Fruit fly (Drosophila melanogaster) whole organism, pupa: ENCODE data around the gene CG12538.
A peak's percentile ranks its signal among the peaks of the same experiment; 100 is the strongest.

Experiments
- CG10348 ChIP-seq: fragments of 200-800 bp; sonication (Bioruptor generic); IDR thresholded peaks from 2 replicates; pipeline ENCODE4 v1.3.6; 2022; ENCODE audit warnings: missing biosample characterization, missing genetic modification characterization
- CG12605 ChIP-seq: fragments of 200-800 bp; sonication (Bioruptor generic); IDR thresholded peaks from 2 replicates; pipeline ENCODE4 v1.3.6; 2022; ENCODE audit warnings: missing biosample characterization, missing genetic modification characterization
- CG13204 ChIP-seq: fragments of 200-800 bp; sonication (Bioruptor generic); optimal IDR thresholded peaks from 2 replicates; lab custom pipeline; 2018; ENCODE audit warnings: missing biosample characterization, mild to moderate bottlenecking, missing genetic modification characterization, moderate library complexity
- CG14655 ChIP-seq: fragments of 200-800 bp; sonication (Bioruptor generic); optimal IDR thresholded peaks from 3 replicates; lab custom pipeline; 2017; ENCODE audit warnings: mild to moderate bottlenecking, missing biosample characterization, missing genetic modification reagents, missing genetic modification characterization
- CG15710 ChIP-seq: fragments of 200-800 bp; sonication (Bioruptor generic); optimal IDR thresholded peaks from 2 replicates; lab custom pipeline; 2018; ENCODE audit warnings: missing biosample characterization, mild to moderate bottlenecking, missing genetic modification characterization, moderate library complexity
- CG17806 ChIP-seq: fragments of 200-800 bp; sonication (Bioruptor generic); optimal IDR thresholded peaks from 2 replicates; lab custom pipeline; 2018; ENCODE audit warnings: missing biosample characterization, mild to moderate bottlenecking, missing genetic modification characterization, moderate library complexity
- CG32121 ChIP-seq: fragments of 200-800 bp; sonication (Bioruptor generic); IDR thresholded peaks from 2 replicates; pipeline ENCODE4 v1.3.6; 2022; ENCODE audit warnings: missing biosample characterization, missing genetic modification characterization
- CG34367 ChIP-seq: fragments of 200-800 bp; sonication (Bioruptor generic); optimal IDR thresholded peaks from 2 replicates; lab custom pipeline; 2018; ENCODE audit warnings: missing biosample characterization, mild to moderate bottlenecking, missing genetic modification characterization
- CG4496 ChIP-seq: fragments of 200-800 bp; sonication (Bioruptor generic); IDR thresholded peaks from 3 replicates; pipeline ENCODE4 v1.3.6; 2022; ENCODE audit warnings: missing biosample characterization, missing genetic modification characterization
- CG8159 ChIP-seq: fragments of 200-800 bp; sonication (Bioruptor generic); optimal IDR thresholded peaks from 3 replicates; lab custom pipeline; 2018; ENCODE audit warnings: missing biosample characterization, mild to moderate bottlenecking, missing genetic modification characterization, moderate library complexity
- CG8301 ChIP-seq: fragments of 200-800 bp; sonication (Bioruptor generic); optimal IDR thresholded peaks from 2 replicates; lab custom pipeline; 2018; ENCODE audit warnings: missing biosample characterization, mild to moderate bottlenecking, missing genetic modification characterization
- CG9948 ChIP-seq: fragments of 200-800 bp; sonication (Bioruptor generic); optimal IDR thresholded peaks from 2 replicates; lab custom pipeline; 2018; ENCODE audit warnings: missing biosample characterization, mild to moderate bottlenecking, missing genetic modification characterization, moderate library complexity
- D1 ChIP-seq: fragments of 200-800 bp; sonication (Bioruptor generic); optimal IDR thresholded peaks from 2 replicates; lab custom pipeline; 2018; ENCODE audit warnings: missing biosample characterization, mild to moderate bottlenecking, missing genetic modification characterization, moderate library complexity
- EcR ChIP-seq: fragments of 200-800 bp; sonication (Bioruptor generic); optimal IDR thresholded peaks from 3 replicates; lab custom pipeline; 2019; ENCODE audit warnings: missing biosample characterization, missing genetic modification characterization, mild to moderate bottlenecking, moderate library complexity, missing genetic modification reagents
- Ets98B ChIP-seq: fragments of 200-800 bp; sonication (Bioruptor generic); IDR thresholded peaks from 2 replicates; pipeline ENCODE4 v1.3.6; 2022; ENCODE audit warnings: missing biosample characterization, missing genetic modification characterization
- Pif1A ChIP-seq: fragments of 200-800 bp; sonication (Bioruptor generic); optimal IDR thresholded peaks from 3 replicates; lab custom pipeline; 2016; ENCODE audit warnings: missing biosample characterization, missing genetic modification characterization
- Pif1B ChIP-seq: fragments of 200-800 bp; sonication (Bioruptor generic); optimal IDR thresholded peaks from 3 replicates; lab custom pipeline; 2016; ENCODE audit warnings: missing biosample characterization, missing genetic modification characterization
- Snoo ChIP-seq: fragments of 200-800 bp; sonication (Bioruptor generic); optimal IDR thresholded peaks from 3 replicates; lab custom pipeline; 2017; ENCODE audit warnings: missing biosample characterization, mild to moderate bottlenecking, missing genetic modification characterization, inconsistent platforms
- fd96Ca ChIP-seq: fragments of 200-800 bp; sonication (Bioruptor generic); IDR thresholded peaks from 3 replicates; pipeline ENCODE4 v1.3.6; 2022; ENCODE audit warnings: missing biosample characterization, missing genetic modification characterization
- gl ChIP-seq: fragments of 200-800 bp; sonication (Bioruptor generic); optimal IDR thresholded peaks from 2 replicates; lab custom pipeline; 2018; ENCODE audit warnings: missing biosample characterization, mild to moderate bottlenecking, missing genetic modification characterization
- rn ChIP-seq: fragments of 200-800 bp; sonication (Bioruptor generic); IDR thresholded peaks from 2 replicates; pipeline ENCODE4 v1.3.6; 2022; ENCODE audit warnings: missing biosample characterization, missing genetic modification characterization

Gene CG12538

DNA sequence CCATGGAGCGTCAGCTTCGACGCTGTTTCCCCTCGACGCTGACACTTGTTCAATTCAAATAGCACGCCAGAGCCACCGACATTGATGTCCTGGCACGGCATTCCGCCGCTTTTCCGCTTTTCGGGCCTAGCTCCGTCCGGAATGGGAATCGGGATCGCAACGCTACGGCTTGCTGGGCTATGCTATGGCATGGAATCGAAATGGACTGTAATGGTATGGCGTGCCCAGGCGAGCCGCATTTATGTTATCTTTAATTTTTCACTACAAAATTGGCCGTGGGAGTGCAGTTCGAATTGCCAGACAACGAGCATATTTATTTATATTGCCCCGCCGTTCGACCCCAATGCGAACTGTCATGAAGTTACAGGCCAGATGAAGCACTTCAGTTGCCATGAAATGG, at the start of gene CG12538:
CG12538 (minus strand) TSS at position 101 of the 400 bp plus-strand sequence.
- TF ChIP-seq D1 (tag; lab: Kevin White, UChicago) (no peak), Pif1A (no peak), CG14655 (GFP tag; lab: Kevin White, UChicago) (no peak), EcR (GFP tag; lab: Kevin White, UChicago) (no peak), CG9948 (tag; lab: Kevin White, UChicago) (no peak), rn (GFP tag; lab: Robert Waterston, UW) (no peak), fd96Ca (GFP tag; lab: Robert Waterston, UW) (no peak), CG8301 (no peak), Pif1B (GFP tag; lab: Kevin White, UChicago) (no peak), gl (no peak), Snoo (tag; lab: Kevin White, UChicago) (no peak), Ets98B (GFP tag; lab: Robert Waterston, UW) (no peak), CG12605 (GFP tag; lab: Robert Waterston, UW) (no peak), CG8159 (tag; lab: Kevin White, UChicago) (no peak), CG32121 (no peak), CG15710 (tag; lab: Kevin White, UChicago) (no peak)

DNA sequence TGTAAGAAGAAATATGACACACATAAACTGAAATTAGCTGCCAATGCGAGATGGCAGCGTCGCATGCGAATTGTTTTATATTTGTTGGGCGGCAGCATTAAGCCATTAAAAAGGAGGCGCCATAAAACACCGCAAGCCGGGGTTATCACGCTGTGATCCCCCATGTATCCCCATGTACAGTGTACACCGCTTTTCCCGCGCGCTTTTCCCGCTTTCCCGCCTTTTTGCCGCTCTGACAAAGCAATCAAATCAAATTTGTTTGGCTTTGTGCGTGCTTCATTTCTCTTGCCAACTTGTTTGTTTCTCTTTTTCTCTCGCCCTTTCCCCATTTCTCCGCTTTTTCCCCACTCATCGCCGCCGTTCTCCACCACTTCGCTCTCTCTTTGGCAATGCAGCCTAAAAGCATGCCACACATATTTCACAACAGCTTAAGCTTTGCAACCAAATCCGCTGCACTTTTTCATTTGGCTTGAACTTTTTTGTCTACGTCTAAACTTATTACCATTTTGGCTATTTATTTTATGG, 30.6 kb upstream of the CG12538 start:
- no peak for TF ChIP-seq CG15710 (tag; lab: Kevin White, UChicago)
- TF ChIP-seq CG32121, result no peak
- no peak for TF ChIP-seq Snoo (tag; lab: Kevin White, UChicago)
- no peak for TF ChIP-seq CG8301
- TF ChIP-seq gl, result no peak
- no peak for TF ChIP-seq CG17806
- no peak for TF ChIP-seq fd96Ca (GFP tag; lab: Robert Waterston, UW)
- TF ChIP-seq rn (GFP tag; lab: Robert Waterston, UW), result no peak
- no peak for TF ChIP-seq D1 (tag; lab: Kevin White, UChicago)
- no peak for TF ChIP-seq CG13204 (GFP tag; lab: Kevin White, UChicago)
- TF ChIP-seq CG4496 (GFP tag; lab: Robert Waterston, UW), result peak; percentile 71
- TF ChIP-seq CG12605 (GFP tag; lab: Robert Waterston, UW), result peak; percentile 8; the same call in 1 of the 2 replicates
- TF ChIP-seq CG8159 (tag; lab: Kevin White, UChicago), result no peak
- TF ChIP-seq EcR (GFP tag; lab: Kevin White, UChicago), result no peak

DNA sequence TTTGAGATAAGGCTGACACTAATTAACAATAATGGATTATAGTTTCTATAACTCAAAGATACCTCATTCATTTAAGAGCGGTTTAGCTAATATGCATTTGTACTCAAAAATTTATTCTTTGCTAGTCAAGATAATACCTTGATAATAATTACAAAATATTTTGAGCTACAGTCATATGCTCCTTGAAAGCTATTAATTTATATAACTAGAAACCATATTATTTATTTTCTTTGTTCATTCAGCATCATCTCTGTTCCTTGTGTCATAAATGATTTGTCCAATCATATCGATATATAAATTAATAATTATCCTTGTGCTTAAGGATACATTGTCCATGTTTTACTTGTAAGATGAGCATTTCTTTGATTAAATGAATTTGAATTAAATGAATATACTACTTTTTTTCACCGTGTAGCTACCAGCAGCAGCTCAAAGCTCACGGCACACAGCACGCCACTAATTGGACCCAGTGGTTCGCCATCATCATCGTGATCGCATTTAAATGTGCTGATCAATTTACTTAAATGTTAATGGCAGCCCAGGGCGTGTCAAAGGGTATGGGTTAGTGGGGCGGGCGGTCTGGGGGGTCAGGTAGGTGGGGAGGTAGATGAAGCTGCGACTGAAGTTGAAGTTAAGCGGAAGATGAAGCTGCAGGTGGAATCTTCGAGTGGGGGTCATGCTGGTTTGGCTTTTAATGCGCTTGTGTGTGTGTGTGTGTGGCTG, 30.0 kb upstream of the CG12538 start:
- TF ChIP-seq CG13204 (GFP tag; lab: Kevin White, UChicago) (no peak), Pif1B (GFP tag; lab: Kevin White, UChicago) (no peak), CG4496 (GFP tag; lab: Robert Waterston, UW) (no peak), CG9948 (tag; lab: Kevin White, UChicago) (no peak), Ets98B (GFP tag; lab: Robert Waterston, UW) (no peak), gl (no peak), Snoo (tag; lab: Kevin White, UChicago) (no peak), D1 (tag; lab: Kevin White, UChicago) (no peak), rn (GFP tag; lab: Robert Waterston, UW) (no peak)

DNA sequence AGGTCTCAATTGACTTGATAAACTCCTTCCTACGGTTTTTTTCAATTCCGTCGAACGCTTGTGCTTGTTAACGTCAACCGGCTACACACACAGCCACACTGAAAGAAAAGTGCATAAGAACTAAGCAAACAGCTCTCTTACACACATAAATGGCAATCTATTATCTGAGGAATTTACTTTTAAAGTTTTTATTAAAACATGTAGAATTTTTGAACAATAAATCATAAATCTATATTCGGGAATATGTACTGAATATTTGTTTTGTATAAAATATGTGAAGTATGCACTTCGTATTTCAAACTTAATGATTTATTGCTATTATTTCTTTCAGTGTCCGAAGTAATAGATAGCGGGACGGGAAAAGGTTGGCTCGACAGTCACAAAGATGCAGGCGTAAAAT, 26.2 kb upstream of the CG12538 start:
- TF ChIP-seq CG12605 (GFP tag; lab: Robert Waterston, UW) (no peak), fd96Ca (GFP tag; lab: Robert Waterston, UW) (no peak), CG8301 (peak; percentile 55), CG15710 (tag; lab: Kevin White, UChicago) (peak; percentile 34), CG9948 (tag; lab: Kevin White, UChicago) (peak; percentile 49), Pif1A (peak; percentile 35), Pif1B (GFP tag; lab: Kevin White, UChicago) (peak; percentile 10), gl (no peak), Snoo (tag; lab: Kevin White, UChicago) (no peak), CG8159 (tag; lab: Kevin White, UChicago) (peak; percentile 55), CG10348 (GFP tag; lab: Robert Waterston, UW) (no peak), CG34367 (tag; lab: Kevin White, UChicago) (peak; percentile 11), CG32121 (peak; percentile 11; the same call in 1 of the 2 replicates), EcR (GFP tag; lab: Kevin White, UChicago) (no peak), Ets98B (GFP tag; lab: Robert Waterston, UW) (no peak), rn (GFP tag; lab: Robert Waterston, UW) (no peak), CG13204 (GFP tag; lab: Kevin White, UChicago) (no peak), CG14655 (GFP tag; lab: Kevin White, UChicago) (peak; percentile 57), CG17806 (peak; percentile 17), D1 (tag; lab: Kevin White, UChicago) (no peak)

DNA sequence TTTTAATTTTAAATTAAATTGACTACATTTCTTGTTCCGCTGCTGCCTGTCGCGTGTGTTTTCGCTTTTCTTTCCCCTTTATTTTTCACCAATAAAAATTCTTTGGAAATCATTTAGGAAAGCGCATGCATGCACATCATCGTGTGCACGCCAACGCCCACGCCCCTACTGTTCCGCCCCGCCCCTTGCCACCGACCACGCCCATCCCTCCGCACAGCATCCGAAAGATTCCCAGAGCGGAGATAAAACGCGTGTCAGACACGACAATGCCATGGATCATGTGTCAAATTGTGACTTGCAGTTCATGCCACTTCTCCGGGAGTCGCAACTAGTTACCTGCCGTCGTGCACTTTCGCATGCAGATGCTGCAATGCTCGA, 25.1 kb upstream of the CG12538 start:
- TF ChIP-seq CG13204 (GFP tag; lab: Kevin White, UChicago) (no peak), EcR (GFP tag; lab: Kevin White, UChicago) (no peak), CG12605 (GFP tag; lab: Robert Waterston, UW) (no peak), Snoo (tag; lab: Kevin White, UChicago) (no peak), gl (no peak), CG17806 (no peak), CG8159 (tag; lab: Kevin White, UChicago) (no peak), rn (GFP tag; lab: Robert Waterston, UW) (no peak), CG15710 (tag; lab: Kevin White, UChicago) (no peak), CG14655 (GFP tag; lab: Kevin White, UChicago) (no peak), Pif1A (no peak), CG34367 (tag; lab: Kevin White, UChicago) (no peak), CG32121 (no peak), CG9948 (tag; lab: Kevin White, UChicago) (no peak), D1 (tag; lab: Kevin White, UChicago) (no peak), CG8301 (no peak), Ets98B (GFP tag; lab: Robert Waterston, UW) (no peak)
